Fruit fly (Drosophila melanogaster) whole organism: ENCODE measurements around the gene CG31226.

Experiments
- CG8478 ChIP-seq: fragments of >200 bp; optimal IDR thresholded peaks from 2 replicates; lab custom pipeline; 2018; ENCODE audit warnings: inconsistent platforms
- Dll ChIP-seq: fragments of >200 bp; optimal IDR thresholded peaks from 2 replicates; lab custom pipeline; 2017
- EcR ChIP-seq, 2 experiments: fragments of >200 bp; optimal IDR thresholded peaks; 2 replicates each; lab custom pipeline; 2017; ENCODE audit warnings: missing biosample characterization in 2 of 2, missing genetic modification characterization in 2 of 2, missing genetic modification reagents in 2 of 2
- pan ChIP-seq: fragments of >200 bp; optimal IDR thresholded peaks from 2 replicates; lab custom pipeline; 2017
- psq ChIP-seq: fragments of >200 bp; optimal IDR thresholded peaks from 2 replicates; lab custom pipeline; 2017
- usp ChIP-seq: fragments of >200 bp; optimal IDR thresholded peaks from 2 replicates; lab custom pipeline; 2017; ENCODE audit warnings: missing biosample characterization, missing genetic modification characterization, mixed read lengths

The CG31226 gene

dm6 chr3R:18851698-18852097 lies at the start of gene CG31226:
Gene CG31226, minus strand, starts transcription at chr3R:18851798.
- no peak for TF ChIP-seq pan (lab: Kevin White, UChicago)

dm6 chr3R:18899123-18899522 lies 47.5 kb upstream of the CG31226 start, which contains the start of gene Rh2:
Gene Rh2, plus strand, starts transcription at chr3R:18899423.
- TF ChIP-seq pan (lab: Kevin White, UChicago) (no peak), usp (GFP tag; lab: Kevin White, UChicago) (no peak), Dll (lab: Kevin White, UChicago) (no peak), CG8478 (lab: Kevin White, UChicago) (no peak), EcR (GFP tag; optimal IDR thresholded peaks at IDR 0.05; lab: Kevin White, UChicago) (no peak), psq (lab: Kevin White, UChicago) (no peak)

DNA sequence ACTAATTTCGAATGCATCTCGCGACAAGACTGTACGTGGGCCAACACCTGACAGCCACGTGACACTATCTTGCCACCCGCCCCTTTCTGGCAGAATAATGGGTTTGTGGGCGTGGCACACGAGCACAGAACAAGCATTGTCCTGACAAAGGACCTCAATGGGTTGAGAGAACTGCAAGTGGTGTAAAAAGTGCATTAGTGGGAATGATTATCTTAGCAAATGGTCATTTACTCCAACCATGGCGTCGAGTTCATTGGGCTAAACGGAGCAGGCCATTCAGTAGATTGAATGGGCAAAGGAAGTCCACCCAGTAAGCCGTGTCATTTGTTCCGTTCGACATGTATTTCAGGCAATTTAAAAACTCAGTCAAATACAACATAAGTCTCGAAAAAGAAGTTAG lies 46.2 kb upstream of the CG31226 start, which contains the start of gene CG14297:
Gene CG14297 (plus strand): TSS at position 301 of the 400 bp plus-strand sequence.
- TF ChIP-seq CG8478 (lab: Kevin White, UChicago) (no peak), usp (GFP tag; lab: Kevin White, UChicago) (no peak), psq (lab: Kevin White, UChicago) (no peak), pan (lab: Kevin White, UChicago) (no peak), EcR (GFP tag; optimal IDR thresholded peaks at IDR 0.05; lab: Kevin White, UChicago) (no peak), Dll (lab: Kevin White, UChicago) (no peak)

DNA sequence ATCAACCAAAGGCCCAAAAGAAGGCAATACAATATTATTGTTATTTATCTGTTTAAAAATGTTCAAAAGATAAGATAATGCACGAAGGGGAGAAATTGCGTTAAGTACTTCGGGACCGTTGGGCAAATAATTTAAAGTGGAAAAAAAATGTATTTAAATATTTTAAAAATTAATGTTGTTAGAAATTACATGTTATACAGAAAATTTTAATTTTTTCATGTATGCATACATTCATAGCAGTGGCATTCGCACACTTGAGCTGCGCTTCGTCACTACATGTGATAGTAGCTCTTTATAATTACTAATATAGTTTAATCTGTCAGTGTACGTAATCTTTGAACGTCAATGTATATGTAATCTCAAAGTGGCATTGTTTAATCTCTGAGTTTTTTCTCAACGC lies 43.6 kb upstream of the CG31226 start:
- no peak for TF ChIP-seq Dll (lab: Kevin White, UChicago)

dm6 chr3R:18875228-18875627 lies 23.6 kb upstream of the CG31226 start, which contains the start of gene CG14298:
Gene CG14298, plus strand, starts transcription at chr3R:18875528.
- TF ChIP-seq EcR (GFP tag; optimal IDR thresholded peaks at IDR 0.05; lab: Kevin White, UChicago) (no peak), usp (GFP tag; lab: Kevin White, UChicago) (no peak), CG8478 (lab: Kevin White, UChicago) (no peak), Dll (lab: Kevin White, UChicago) (no peak), pan (lab: Kevin White, UChicago) (no peak), psq (lab: Kevin White, UChicago) (no peak)

DNA sequence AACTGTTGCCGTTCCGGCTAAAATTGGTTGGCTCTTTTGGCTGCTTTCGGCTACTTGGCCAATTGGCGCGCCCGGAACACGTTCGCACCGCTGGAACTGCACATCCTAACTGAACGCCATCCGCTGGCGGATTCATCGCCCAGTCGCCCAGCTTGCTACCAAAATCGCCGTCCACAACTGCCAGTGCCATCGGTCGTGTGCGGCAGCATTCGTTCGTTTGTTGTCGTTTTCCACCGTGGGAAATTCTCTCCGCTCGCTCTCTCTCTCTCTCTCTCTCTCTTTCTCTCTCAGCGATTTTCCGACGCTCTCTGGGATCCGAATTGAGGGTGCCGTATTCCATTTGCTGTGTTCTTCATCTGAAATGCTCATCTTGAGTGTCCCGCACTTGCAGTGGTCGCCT lies 2.5 kb downstream of the CG31226 start, which contains the start of gene Octalpha2R:
Gene Octalpha2R (minus strand): TSS at position 77 of the 400 bp plus-strand sequence.
- TF ChIP-seq CG8478 (lab: Kevin White, UChicago) = no peak
- no peak for TF ChIP-seq psq (lab: Kevin White, UChicago)
- TF ChIP-seq Dll (lab: Kevin White, UChicago) = peak; percentile 60
- no peak for TF ChIP-seq usp (GFP tag; lab: Kevin White, UChicago)

dm6 chr3R:18804278-18804903 lies 47.2 kb downstream of the CG31226 start:
- TF ChIP-seq psq (lab: Kevin White, UChicago) (no peak), usp (GFP tag; lab: Kevin White, UChicago) (no peak), EcR (GFP tag; optimal IDR thresholded peaks at IDR 0.05; lab: Kevin White, UChicago) (no peak), CG8478 (lab: Kevin White, UChicago) (no peak), Dll (lab: Kevin White, UChicago) (no peak), pan (lab: Kevin White, UChicago) (no peak)
